Fruit fly (Drosophila melanogaster) whole organism, wandering third instar larva: ENCODE data around the gene CG14327.
A peak's percentile ranks its signal among the peaks of the same experiment; 100 is the strongest.

Experiments used
- Abd-B ChIP-seq: fragments of >200 bp; optimal IDR thresholded peaks from 2 replicates; lab custom pipeline; 2017; ENCODE audit warnings: missing biosample characterization, missing genetic modification characterization
- CG32264 ChIP-seq: fragments of 200-800 bp; sonication (Bioruptor generic); optimal IDR thresholded peaks from 2 replicates; lab custom pipeline; 2016; ENCODE audit warnings: missing biosample characterization, missing genetic modification characterization
- CG9705 ChIP-seq: fragments of 200-800 bp; sonication (Bioruptor generic); optimal IDR thresholded peaks from 2 replicates; lab custom pipeline; 2018; ENCODE audit warnings: missing biosample characterization, mild to moderate bottlenecking, missing genetic modification characterization
- CrebA ChIP-seq: fragments of 200-800 bp; sonication (Bioruptor generic); optimal IDR thresholded peaks from 2 replicates; lab custom pipeline; 2016; ENCODE audit warnings: missing biosample characterization, mild to moderate bottlenecking, missing genetic modification characterization, borderline replicate concordance
- Dfd ChIP-seq: fragments of >200 bp; optimal IDR thresholded peaks from 2 replicates; lab custom pipeline; 2017; ENCODE audit warnings: missing biosample characterization, missing genetic modification characterization
- Dif ChIP-seq: fragments of 200-275, 200-300 bp; sonication (Bioruptor generic); optimal IDR thresholded peaks from 2 replicates; lab custom pipeline; 2018; ENCODE audit warnings: missing biosample characterization, missing genetic modification characterization; ENCODE audit not compliant: partially characterized antibody
- GATAd ChIP-seq: sonication (Bioruptor generic); optimal IDR thresholded peaks from 2 replicates; lab custom pipeline; 2016; ENCODE audit warnings: missing biosample characterization, missing genetic modification characterization
- HLH106 ChIP-seq: fragments of 200-800 bp; optimal IDR thresholded peaks from 3 replicates; lab custom pipeline; 2019; ENCODE audit warnings: missing biosample characterization, mild to moderate bottlenecking, missing genetic modification characterization, moderate library complexity
- Hnf4 ChIP-seq: fragments of 200-800 bp; sonication (Bioruptor generic); optimal IDR thresholded peaks from 2 replicates; lab custom pipeline; 2016; ENCODE audit warnings: missing biosample characterization, mild to moderate bottlenecking, missing genetic modification characterization
- Hr83 ChIP-seq: fragments of 200-300 bp; sonication (Bioruptor generic); optimal IDR thresholded peaks from 2 replicates; lab custom pipeline; 2016; ENCODE audit warnings: missing biosample characterization, mild to moderate bottlenecking, missing genetic modification characterization, moderate library complexity; ENCODE audit not compliant: poor library complexity, severe bottlenecking
- Mio ChIP-seq: sonication (Bioruptor generic); optimal IDR thresholded peaks from 2 replicates; lab custom pipeline; 2016; ENCODE audit warnings: missing biosample characterization, missing genetic modification characterization
- Myc ChIP-seq: fragments of >200 bp; optimal IDR thresholded peaks from 2 replicates; lab custom pipeline; 2017
- OdsH ChIP-seq: fragments of 200-800 bp; sonication (Bioruptor generic); optimal IDR thresholded peaks from 2 replicates; lab custom pipeline; 2016; ENCODE audit warnings: missing biosample characterization, mild to moderate bottlenecking, missing genetic modification characterization
- Rel ChIP-seq, 2 experiments: fragments of 200-800 bp; sonication (Bioruptor generic) in 1 of 2; optimal IDR thresholded peaks; 2 replicates in 1 of 2; 3 replicates in 1 of 2; lab custom pipeline; 2016 to 2019; ENCODE audit warnings: mild to moderate bottlenecking in 2 of 2, missing biosample characterization in 2 of 2, missing genetic modification characterization in 2 of 2, moderate library complexity in 1 of 2
- Sp1 ChIP-seq: fragments of 200-800 bp; sonication (Bioruptor generic); optimal IDR thresholded peaks from 3 replicates; lab custom pipeline; 2019; ENCODE audit warnings: missing biosample characterization, mild to moderate bottlenecking, missing genetic modification characterization, moderate library complexity
- br ChIP-seq: fragments of 200-800 bp; sonication (Bioruptor generic); optimal IDR thresholded peaks from 2 replicates; lab custom pipeline; 2016; ENCODE audit warnings: missing biosample characterization, missing genetic modification characterization
- brk ChIP-seq: fragments of 200-800 bp; sonication (Bioruptor generic); optimal IDR thresholded peaks from 2 replicates; lab custom pipeline; 2016; ENCODE audit warnings: missing biosample characterization, mild to moderate bottlenecking, missing genetic modification characterization
- dmrt93B ChIP-seq: fragments of 200-800 bp; sonication (Bioruptor generic); optimal IDR thresholded peaks from 2 replicates; lab custom pipeline; 2018; ENCODE audit warnings: missing biosample characterization, mild to moderate bottlenecking, missing genetic modification characterization
- dsf ChIP-seq: sonication (Bioruptor generic); optimal IDR thresholded peaks from 2 replicates; lab custom pipeline; 2016; ENCODE audit warnings: missing biosample characterization, missing genetic modification characterization, borderline replicate concordance
- fru ChIP-seq: fragments of 200-800 bp; sonication (Bioruptor generic); optimal IDR thresholded peaks from 3 replicates; lab custom pipeline; 2016; ENCODE audit warnings: missing biosample characterization, mild to moderate bottlenecking, missing genetic modification characterization
- jim ChIP-seq: fragments of 175-275, 200-325 bp; sonication (Bioruptor generic); optimal IDR thresholded peaks from 2 replicates; lab custom pipeline; 2016; ENCODE audit warnings: missing biosample characterization, mild to moderate bottlenecking, missing genetic modification characterization
- lola ChIP-seq: fragments of >200 bp; optimal IDR thresholded peaks from 2 replicates; lab custom pipeline; 2017; ENCODE audit warnings: missing biosample characterization, missing genetic modification characterization
- pan ChIP-seq: fragments of >200 bp; optimal IDR thresholded peaks from 2 replicates; lab custom pipeline; 2017
- psq ChIP-seq: fragments of 200-800 bp; sonication (Bioruptor generic); optimal IDR thresholded peaks from 3 replicates; lab custom pipeline; 2017; ENCODE audit warnings: missing biosample characterization, mild to moderate bottlenecking, missing genetic modification characterization, moderate library complexity
- rgr ChIP-seq: fragments of 200-800 bp; sonication (Bioruptor generic); optimal IDR thresholded peaks from 3 replicates; lab custom pipeline; 2016; ENCODE audit warnings: missing biosample characterization, mild to moderate bottlenecking, missing genetic modification characterization
- sage ChIP-seq: fragments of 200-800 bp; sonication (Bioruptor generic); optimal IDR thresholded peaks from 2 replicates; lab custom pipeline; 2016; ENCODE audit warnings: missing biosample characterization, mild to moderate bottlenecking, missing genetic modification characterization
- sv ChIP-seq: fragments of 200-800 bp; sonication (Bioruptor generic); optimal IDR thresholded peaks from 3 replicates; lab custom pipeline; 2016; ENCODE audit warnings: missing biosample characterization, missing genetic modification characterization
- tai ChIP-seq: sonication (Bioruptor generic); optimal IDR thresholded peaks from 2 replicates; lab custom pipeline; 2016; ENCODE audit warnings: missing biosample characterization, missing genetic modification characterization
- usp ChIP-seq: fragments of >200 bp; optimal IDR thresholded peaks from 2 replicates; lab custom pipeline; 2017; ENCODE audit warnings: missing biosample characterization, missing genetic modification characterization

CG14327 gene

dm6 chr3R:17619726-17620282 lies 6.3 kb downstream of the CG14327 start (continued):
- TF ChIP-seq lola (GFP tag; lab: Kevin White, UChicago) (no peak), tai (GFP tag; lab: Kevin White, UChicago) (no peak), pan (no peak)

dm6 chr3R:17622062-17622766 lies 8.7 kb downstream of the CG14327 start, which contains the start of gene CG14323:
CG14323 (minus strand) TSS chr3R:17622112.
- TF ChIP-seq psq: no peak
- no peak for TF ChIP-seq CrebA (GFP tag; lab: Kevin White, UChicago)
- no peak for TF ChIP-seq Hr83 (GFP tag; lab: Kevin White, UChicago)
- TF ChIP-seq lola (GFP tag; lab: Kevin White, UChicago): no peak
- no peak for TF ChIP-seq jim
- TF ChIP-seq fru: no peak
- no peak for TF ChIP-seq dsf
- TF ChIP-seq pan: no peak
- TF ChIP-seq GATAd (GFP tag; lab: Kevin White, UChicago): no peak
- no peak for TF ChIP-seq Dif (GFP tag; lab: Kevin White, UChicago)
- TF ChIP-seq tai (GFP tag; lab: Kevin White, UChicago): no peak
- TF ChIP-seq sv (GFP tag; lab: Kevin White, UChicago): no peak

dm6 chr3R:17624549-17624948 lies 11.0 kb downstream of the CG14327 start:
- TF ChIP-seq GATAd (GFP tag; lab: Kevin White, UChicago) (no peak), CrebA (GFP tag; lab: Kevin White, UChicago) (peak; percentile 27)

dm6 chr3R:17624968-17625367 lies 11.5 kb downstream of the CG14327 start, which contains the start of gene AttD:
AttD (plus strand) TSS chr3R:17625268.
- TF ChIP-seq Rel (GFP tag; optimal IDR thresholded peaks at IDR 0.05; lab: Kevin White, UChicago): no peak
- TF ChIP-seq Rel (tag; optimal IDR thresholded peaks at IDR 0.05; lab: Kevin White, UChicago): peak; percentile 74
- no peak for TF ChIP-seq GATAd (GFP tag; lab: Kevin White, UChicago)

dm6 chr3R:17626827-17627226 lies 13.3 kb downstream of the CG14327 start, which contains the start of gene CG14325:
CG14325 (plus strand) TSS chr3R:17627127.
- TF ChIP-seq Sp1 (no peak), brk (GFP tag; lab: Kevin White, UChicago) (no peak), tai (GFP tag; lab: Kevin White, UChicago) (no peak), Abd-B (GFP tag; lab: Kevin White, UChicago) (no peak), jim (no peak), fru (no peak), Myc (lab: Kevin White, UChicago) (no peak), Hr83 (GFP tag; lab: Kevin White, UChicago) (no peak), Mio (no peak), br (no peak), psq (no peak), dmrt93B (GFP tag; lab: Kevin White, UChicago) (no peak), dsf (no peak), CG32264 (GFP tag; lab: Kevin White, UChicago) (no peak), HLH106 (tag; lab: Kevin White, UChicago) (no peak)

- TF ChIP-seq HLH106 (tag; lab: Kevin White, UChicago) (no peak), Dfd (GFP tag; lab: Kevin White, UChicago) (no peak), sv (GFP tag; lab: Kevin White, UChicago) (no peak), dmrt93B (GFP tag; lab: Kevin White, UChicago) (no peak), jim (no peak), CrebA (GFP tag; lab: Kevin White, UChicago) (no peak), CG32264 (GFP tag; lab: Kevin White, UChicago) (no peak)
Observed at dm6 chr3R:17630417-17630816, 16.9 kb downstream of the CG14327 start, which contains the start of gene CG43175. CG43175 (plus strand) TSS chr3R:17630717.

- TF ChIP-seq sv (GFP tag; lab: Kevin White, UChicago): no peak
- no peak for TF ChIP-seq brk (GFP tag; lab: Kevin White, UChicago)
- no peak for TF ChIP-seq Hnf4
- TF ChIP-seq br: no peak
- no peak for TF ChIP-seq OdsH (GFP tag; lab: Kevin White, UChicago)
- TF ChIP-seq Hr83 (GFP tag; lab: Kevin White, UChicago): no peak
- no peak for TF ChIP-seq usp (GFP tag; lab: Kevin White, UChicago)
- no peak for TF ChIP-seq CG9705 (GFP tag; lab: Kevin White, UChicago)
- TF ChIP-seq HLH106 (tag; lab: Kevin White, UChicago): no peak
- no peak for TF ChIP-seq sage (GFP tag; lab: Kevin White, UChicago)
- TF ChIP-seq pan: no peak
- TF ChIP-seq rgr (GFP tag; lab: Kevin White, UChicago): no peak
- no peak for TF ChIP-seq dmrt93B (GFP tag; lab: Kevin White, UChicago)
Observed at dm6 chr3R:17631176-17631865, 17.8 kb downstream of the CG14327 start.
